Worm (Caenorhabditis elegans) whole organism, midembryonic: Measurements from ENCODE around the gene K08H2.7.

Experiments
- T22C8.4 ChIP-seq: fragments of 200-800 bp; sonication (Bioruptor generic); IDR thresholded peaks from 2 replicates; pipeline ENCODE4 v1.3.6; 2022; ENCODE audit warnings: missing genetic modification characterization, missing compliant biosample characterization
- cog-1 ChIP-seq: sonication (generic microtip); optimal IDR thresholded peaks from 2 replicates; lab custom pipeline; 2016; ENCODE audit warnings: missing genetic modification characterization, missing compliant biosample characterization
- flt-1 ChIP-seq: fragments of 200-800 bp; sonication (Bioruptor generic); IDR thresholded peaks from 2 replicates; pipeline ENCODE4 v1.3.6; 2022; ENCODE audit warnings: missing genetic modification characterization, missing compliant biosample characterization
- klf-2 ChIP-seq: fragments of 200-800 bp; sonication (Bioruptor generic); conservative IDR thresholded peaks from 2 replicates; pipeline ENCODE4 v1.3.6; 2022; ENCODE audit warnings: missing genetic modification reagents, missing genetic modification characterization, missing compliant biosample characterization
- med-1 ChIP-seq: sonication (generic microtip); optimal IDR thresholded peaks from 2 replicates; lab custom pipeline; 2017; ENCODE audit warnings: missing genetic modification characterization, mild to moderate bottlenecking, missing compliant biosample characterization, antibody characterized with exemption, missing genetic modification reagents; ENCODE audit not compliant: insufficient read depth
- ref-1 ChIP-seq: fragments of 200-800 bp; sonication (Bioruptor generic); conservative IDR thresholded peaks from 2 replicates; pipeline ENCODE4 v1.3.6; 2022; ENCODE audit warnings: missing genetic modification reagents, missing genetic modification characterization, missing compliant biosample characterization
- tab-1 ChIP-seq: fragments of 200-800 bp; sonication (Bioruptor generic); IDR thresholded peaks from 2 replicates; pipeline ENCODE4 v1.3.6; 2022; ENCODE audit warnings: missing genetic modification characterization, missing compliant biosample characterization
- ztf-23 ChIP-seq: fragments of 200-800 bp; sonication (Bioruptor generic); IDR thresholded peaks from 2 replicates; pipeline ENCODE4 v1.3.6; 2022; ENCODE audit warnings: missing genetic modification reagents, missing genetic modification characterization, missing compliant biosample characterization
- ztf-29 ChIP-seq: fragments of 200-800 bp; sonication (Bioruptor generic); IDR thresholded peaks from 2 replicates; pipeline ENCODE4 v1.3.6; 2022; ENCODE audit warnings: missing genetic modification reagents, missing genetic modification characterization, missing compliant biosample characterization

The K08H2.7 gene

DNA sequence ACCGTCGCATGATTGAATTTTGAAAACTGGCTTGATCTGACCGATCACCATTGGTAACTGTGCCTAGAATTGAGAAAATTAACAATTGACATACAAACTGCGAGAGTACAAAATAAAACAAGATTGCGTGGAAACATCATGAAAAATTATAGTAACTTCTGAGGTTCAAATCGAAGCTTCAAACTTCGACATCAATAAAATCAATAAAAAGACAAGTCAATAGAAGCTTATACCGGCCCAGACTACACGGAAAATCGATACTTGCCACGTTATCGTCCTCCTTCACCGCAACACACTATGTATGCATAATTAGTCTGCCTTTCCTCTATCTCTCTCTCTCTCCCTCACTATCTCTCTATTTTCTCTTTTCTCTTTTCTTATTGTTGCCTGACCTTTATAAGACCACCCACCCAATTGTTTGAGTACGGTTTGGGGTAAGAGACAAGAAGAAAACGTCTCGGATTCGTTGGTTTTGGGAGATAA lies 21.6 kb downstream of the K08H2.7 start, which contains the start of gene skr-21:
skr-21 (minus strand) TSS at position 51 of the 483 bp plus-strand sequence.
- no peak; the same call in 1 of the 2 replicates for TF ChIP-seq flt-1 (GFP tag; lab: Robert Waterston, UW)
- TF ChIP-seq tab-1 (GFP tag; lab: Robert Waterston, UW), result no peak
- peak; percentile 35 for TF ChIP-seq cog-1
- no peak for TF ChIP-seq ztf-29 (GFP tag; lab: Robert Waterston, UW)
- peak; percentile 87 for TF ChIP-seq T22C8.4 (GFP tag; lab: Robert Waterston, UW)
- TF ChIP-seq ref-1, result no peak
- no peak for TF ChIP-seq klf-2 (GFP tag; lab: Robert Waterston, UW)
- no peak for TF ChIP-seq med-1 (GFP tag; lab: Kevin White, UChicago)
- TF ChIP-seq ztf-23 (GFP tag; lab: Robert Waterston, UW), result no peak

DNA sequence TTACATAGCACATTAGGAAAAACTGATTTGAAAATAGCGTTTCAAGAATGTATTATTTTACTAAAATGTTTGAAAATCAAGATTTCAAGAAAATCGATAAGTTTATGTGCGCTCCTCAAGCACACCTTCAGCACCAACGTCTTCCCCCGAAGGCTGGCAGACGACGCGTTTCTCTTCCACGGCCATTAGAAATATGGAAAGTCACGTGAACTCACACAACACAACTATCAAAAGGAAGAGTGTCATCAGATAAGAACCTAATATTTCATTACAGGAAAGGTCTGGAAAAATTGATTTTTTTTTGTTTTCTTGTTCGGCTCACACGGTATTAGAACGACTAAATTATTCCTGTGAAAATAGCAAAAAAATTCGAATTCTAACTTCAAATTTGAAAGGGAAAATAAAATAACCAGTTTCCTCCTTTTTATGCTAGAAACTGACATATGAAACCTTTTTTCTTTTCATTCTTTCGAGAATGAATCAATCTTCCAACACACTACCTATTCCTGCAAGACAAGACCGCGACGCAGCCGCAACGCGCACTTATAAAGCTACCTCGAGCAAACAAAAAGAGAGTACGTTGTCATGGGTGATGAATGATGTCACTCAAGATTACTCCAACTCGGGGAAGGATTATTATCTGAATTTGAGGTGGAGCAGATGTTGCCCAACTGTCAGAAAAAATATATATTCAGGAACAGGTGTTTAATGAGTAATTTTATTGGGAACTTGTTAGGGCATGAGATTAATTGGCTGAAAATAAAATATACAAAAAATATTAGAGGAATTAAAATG lies 22.9 kb downstream of the K08H2.7 start:
- no peak for TF ChIP-seq flt-1 (GFP tag; lab: Robert Waterston, UW)
- TF ChIP-seq cog-1, result peak; percentile 17

DNA sequence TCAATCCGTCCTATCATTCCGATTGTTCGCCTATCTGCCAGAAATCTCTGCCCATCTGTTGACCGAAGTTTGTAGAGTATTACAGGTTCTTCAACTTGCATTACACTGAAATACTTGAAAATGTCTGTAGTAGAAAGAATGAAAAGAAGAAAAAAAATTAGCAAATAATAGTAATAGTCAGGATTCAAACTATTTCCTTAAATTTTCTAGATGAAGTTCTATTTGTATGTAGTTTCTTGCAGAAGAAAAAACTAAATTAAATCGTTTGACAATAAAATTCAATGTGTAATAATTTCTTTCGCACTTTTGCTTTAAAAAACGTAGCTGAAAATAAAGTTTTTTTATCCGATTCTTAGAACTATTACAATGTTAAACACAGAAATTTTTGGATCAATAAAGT lies 23.6 kb downstream of the K08H2.7 start, which contains the start of gene skr-19:
skr-19 (minus strand) TSS at position 101 of the 400 bp plus-strand sequence.
- TF ChIP-seq klf-2 (GFP tag; lab: Robert Waterston, UW) (no peak), cog-1 (no peak), ztf-29 (GFP tag; lab: Robert Waterston, UW) (no peak), tab-1 (GFP tag; lab: Robert Waterston, UW) (no peak), med-1 (GFP tag; lab: Kevin White, UChicago) (no peak), ref-1 (no peak), T22C8.4 (GFP tag; lab: Robert Waterston, UW) (no peak), ztf-23 (GFP tag; lab: Robert Waterston, UW) (no peak), flt-1 (GFP tag; lab: Robert Waterston, UW) (no peak)

DNA sequence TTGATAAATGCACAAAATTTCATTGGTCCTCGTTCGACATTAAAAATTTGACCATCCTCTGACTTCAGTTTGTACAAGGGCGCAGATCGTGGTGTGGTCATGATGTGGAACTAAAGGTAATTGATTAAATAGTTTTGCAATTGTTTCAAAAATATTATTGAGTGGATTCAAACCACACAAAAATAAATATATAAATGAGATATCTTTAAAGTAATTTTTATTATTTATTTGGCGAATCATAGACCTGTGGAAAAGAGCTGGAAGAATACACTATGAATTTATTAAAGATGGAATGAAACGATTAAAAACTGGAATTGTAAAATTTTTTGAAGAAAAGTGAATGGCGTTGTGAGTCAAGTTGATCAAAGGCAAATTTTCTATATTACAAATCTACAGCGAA lies 24.8 kb downstream of the K08H2.7 start, which contains the start of gene skr-20:
skr-20 (minus strand) TSS at position 101 of the 400 bp plus-strand sequence.
- no peak for TF ChIP-seq cog-1
- TF ChIP-seq flt-1 (GFP tag; lab: Robert Waterston, UW), result no peak
- TF ChIP-seq med-1 (GFP tag; lab: Kevin White, UChicago), result no peak
- no peak for TF ChIP-seq ztf-29 (GFP tag; lab: Robert Waterston, UW)
- no peak for TF ChIP-seq ztf-23 (GFP tag; lab: Robert Waterston, UW)
- TF ChIP-seq T22C8.4 (GFP tag; lab: Robert Waterston, UW), result no peak
- no peak for TF ChIP-seq ref-1
- TF ChIP-seq klf-2 (GFP tag; lab: Robert Waterston, UW), result no peak
- TF ChIP-seq tab-1 (GFP tag; lab: Robert Waterston, UW), result no peak

DNA sequence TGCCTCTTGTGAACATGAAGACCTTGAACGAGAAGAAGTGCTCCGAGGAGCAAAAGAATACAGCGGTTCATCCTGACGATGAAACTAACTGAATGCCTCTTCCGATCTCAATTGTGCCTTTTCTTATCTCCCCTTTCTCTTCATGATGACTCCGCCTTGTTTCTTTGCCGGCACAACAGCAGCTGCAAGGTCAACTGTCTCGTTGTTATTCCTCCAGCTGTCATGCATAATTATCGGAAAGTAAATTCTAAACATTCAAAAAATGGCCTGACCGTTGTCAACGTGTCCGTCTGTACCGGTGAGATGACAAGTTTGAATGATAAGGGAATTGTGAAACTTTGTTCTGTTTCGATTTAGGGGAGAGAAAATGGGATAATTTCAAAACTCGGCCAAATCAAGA lies 26.9 kb downstream of the K08H2.7 start, which contains the start of gene asp-4:
asp-4 (minus strand) TSS at position 106 of the 400 bp plus-strand sequence.
- TF ChIP-seq ztf-23 (GFP tag; lab: Robert Waterston, UW) (no peak), ztf-29 (GFP tag; lab: Robert Waterston, UW) (no peak), med-1 (GFP tag; lab: Kevin White, UChicago) (no peak), tab-1 (GFP tag; lab: Robert Waterston, UW) (no peak), ref-1 (no peak), flt-1 (GFP tag; lab: Robert Waterston, UW) (no peak), cog-1 (no peak), T22C8.4 (GFP tag; lab: Robert Waterston, UW) (no peak), klf-2 (GFP tag; lab: Robert Waterston, UW) (no peak)

DNA sequence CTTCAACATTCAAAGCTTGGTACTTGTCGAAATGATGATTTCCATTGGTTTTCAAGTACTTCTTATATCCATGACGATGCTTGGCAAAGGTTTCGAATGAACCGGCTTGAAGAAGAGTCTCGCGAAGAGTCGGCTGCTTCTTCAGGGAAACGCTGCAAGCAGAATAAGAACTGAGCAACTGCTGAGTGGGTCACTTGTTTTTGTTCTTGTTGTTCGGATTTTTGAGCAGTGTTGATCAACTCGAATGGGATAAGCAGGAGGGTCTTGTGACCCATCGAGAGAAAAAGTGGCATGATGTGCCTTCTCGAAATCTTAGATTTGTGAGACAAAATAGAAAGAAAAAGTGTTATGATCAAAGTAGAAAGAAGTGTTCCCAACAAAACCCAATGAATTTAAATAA lies 27.6 kb downstream of the K08H2.7 start:
- no peak for TF ChIP-seq cog-1
- TF ChIP-seq flt-1 (GFP tag; lab: Robert Waterston, UW), result no peak
- TF ChIP-seq ztf-23 (GFP tag; lab: Robert Waterston, UW), result no peak
- TF ChIP-seq med-1 (GFP tag; lab: Kevin White, UChicago), result no peak
- no peak for TF ChIP-seq T22C8.4 (GFP tag; lab: Robert Waterston, UW)
- TF ChIP-seq tab-1 (GFP tag; lab: Robert Waterston, UW), result no peak
- no peak for TF ChIP-seq klf-2 (GFP tag; lab: Robert Waterston, UW)
- TF ChIP-seq ztf-29 (GFP tag; lab: Robert Waterston, UW), result no peak
- TF ChIP-seq ref-1, result no peak

DNA sequence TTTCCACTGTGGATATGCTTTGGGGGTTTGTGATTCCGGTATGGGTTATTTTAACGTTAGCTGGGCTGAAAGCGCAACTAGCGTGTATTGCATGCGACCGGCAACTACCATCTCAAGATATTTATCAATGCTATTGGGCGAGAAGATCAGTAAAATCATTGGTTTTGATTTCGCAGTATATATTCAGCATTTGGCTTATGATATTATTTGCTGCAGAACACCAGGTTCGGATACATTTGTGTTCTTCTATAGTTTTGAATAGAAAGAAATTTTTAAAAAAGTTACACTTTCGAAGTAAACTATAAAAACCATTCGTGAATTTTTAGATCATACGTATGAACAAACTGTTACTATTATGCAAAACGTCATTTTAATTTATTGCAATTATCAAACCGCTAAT lies 30.3 kb downstream of the K08H2.7 start:
- TF ChIP-seq ztf-23 (GFP tag; lab: Robert Waterston, UW), result no peak
- no peak for TF ChIP-seq med-1 (GFP tag; lab: Kevin White, UChicago)
- no peak for TF ChIP-seq ref-1
- TF ChIP-seq ztf-29 (GFP tag; lab: Robert Waterston, UW), result no peak
- no peak for TF ChIP-seq klf-2 (GFP tag; lab: Robert Waterston, UW)
- no peak for TF ChIP-seq T22C8.4 (GFP tag; lab: Robert Waterston, UW)
- TF ChIP-seq tab-1 (GFP tag; lab: Robert Waterston, UW), result no peak
- TF ChIP-seq cog-1, result no peak
- no peak for TF ChIP-seq flt-1 (GFP tag; lab: Robert Waterston, UW)

DNA sequence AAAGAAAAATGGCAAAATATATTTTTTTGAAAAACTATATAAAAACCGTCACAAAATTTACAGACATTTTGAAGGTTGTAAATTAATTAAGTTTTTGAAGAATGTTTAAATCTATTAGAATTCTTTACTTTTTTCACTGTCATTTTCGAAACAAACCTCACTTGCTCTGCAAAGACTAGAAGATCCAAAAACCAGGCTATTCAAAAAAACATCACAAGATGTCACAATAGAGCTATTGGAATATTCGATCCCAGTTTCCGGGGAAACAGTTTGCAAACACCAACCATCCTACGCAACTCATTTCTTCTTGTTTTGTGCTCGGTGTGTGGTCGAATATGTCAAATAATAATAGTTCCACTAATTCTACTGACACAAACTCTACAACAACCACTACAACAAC lies 31.4 kb downstream of the K08H2.7 start, which contains the start of gene R12H7.4:
R12H7.4 (plus strand) TSS at position 301 of the 400 bp plus-strand sequence.
- TF ChIP-seq tab-1 (GFP tag; lab: Robert Waterston, UW), result no peak
- no peak for TF ChIP-seq ztf-23 (GFP tag; lab: Robert Waterston, UW)
- TF ChIP-seq ref-1, result no peak
- no peak for TF ChIP-seq flt-1 (GFP tag; lab: Robert Waterston, UW)
- no peak for TF ChIP-seq med-1 (GFP tag; lab: Kevin White, UChicago)
- TF ChIP-seq T22C8.4 (GFP tag; lab: Robert Waterston, UW), result no peak
- no peak for TF ChIP-seq klf-2 (GFP tag; lab: Robert Waterston, UW)
- TF ChIP-seq cog-1, result no peak
- no peak for TF ChIP-seq ztf-29 (GFP tag; lab: Robert Waterston, UW)

DNA sequence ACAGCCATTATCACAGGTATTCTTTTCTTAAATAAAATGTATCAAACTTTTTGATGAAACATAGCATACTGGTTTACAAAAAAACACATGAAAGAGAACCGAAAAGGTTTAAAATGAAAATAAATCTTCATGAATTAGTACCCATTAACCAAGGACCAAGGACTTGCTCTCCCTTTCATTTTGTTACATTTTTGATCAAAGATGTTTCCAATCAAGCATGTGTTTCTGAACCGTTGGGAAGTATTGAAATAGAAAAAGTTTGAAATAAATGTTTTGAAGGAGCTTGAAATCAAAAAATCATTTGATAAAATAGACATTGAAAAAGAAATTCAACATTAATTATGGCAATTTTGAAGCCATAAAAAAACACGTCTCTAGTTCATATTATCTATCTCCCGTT lies 35.7 kb downstream of the K08H2.7 start:
- TF ChIP-seq ztf-23 (GFP tag; lab: Robert Waterston, UW) (no peak), med-1 (GFP tag; lab: Kevin White, UChicago) (no peak), ref-1 (no peak), flt-1 (GFP tag; lab: Robert Waterston, UW) (no peak), tab-1 (GFP tag; lab: Robert Waterston, UW) (no peak), klf-2 (GFP tag; lab: Robert Waterston, UW) (no peak), ztf-29 (GFP tag; lab: Robert Waterston, UW) (no peak), T22C8.4 (GFP tag; lab: Robert Waterston, UW) (no peak), cog-1 (no peak)
